Worm (Caenorhabditis elegans): ENCODE measurements around the gene har-1.

DNA sequence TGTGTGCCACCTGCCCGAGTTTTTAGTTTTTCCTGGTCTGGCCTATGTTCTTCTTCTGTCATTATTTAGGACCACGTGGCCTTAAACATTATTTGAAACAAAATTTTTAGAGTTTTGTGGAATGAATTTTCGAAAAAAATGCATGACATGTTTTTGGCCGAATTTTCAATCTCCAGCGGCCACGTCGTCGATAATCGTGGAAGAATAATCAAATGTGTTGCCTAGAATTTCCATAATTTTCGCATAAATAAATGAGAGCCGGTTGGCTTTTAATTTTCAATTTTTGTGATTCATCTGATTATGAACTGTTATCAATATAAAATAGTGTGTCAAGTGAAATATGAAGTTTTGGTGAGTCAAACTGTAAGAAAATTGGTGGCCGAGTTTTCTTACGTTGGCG is 9.1 kb downstream of the har-1 start, which contains the start of gene C01G12.16:
- TF ChIP-seq tlp-1 (tag; optimal IDR thresholded peaks at IDR 0.05) (no peak), pqm-1 (tag; optimal IDR thresholded peaks at IDR 0.05) (no peak), unc-62 (GFP tag; optimal IDR thresholded peaks at IDR 0.05) (no peak), fkh-10 (GFP tag; optimal IDR thresholded peaks at IDR 0.05) (no peak)
